Fruit fly (Drosophila melanogaster): ENCODE measurements around the gene Arl1.
A peak's percentile ranks its signal among the peaks of the same experiment; 100 is the strongest.

Arl1 gene

dm6 chr3L:15956448-15957010 is 26.4 kb upstream of the Arl1 start, which contains the start of gene elgi:
elgi (plus strand) TSS chr3L:15956550.
- TF ChIP-seq dac (GFP tag; optimal IDR thresholded peaks at IDR 0.05): peak; percentile 17
- TF ChIP-seq pdm3 (GFP tag; optimal IDR thresholded peaks at IDR 0.05): no peak
- TF ChIP-seq achi (GFP tag; optimal IDR thresholded peaks at IDR 0.05): peak; percentile 42
- peak; percentile 85 for TF ChIP-seq svp (GFP tag)
- TF ChIP-seq Eip78C (GFP tag): peak; percentile 76
- TF ChIP-seq lz (GFP tag; optimal IDR thresholded peaks at IDR 0.05): peak; percentile 68
- TF ChIP-seq CG15336 (GFP tag; IDR thresholded peaks at IDR 0.05): peak; percentile 41; the same call in 1 of the 2 replicates
- TF ChIP-seq Sox102F (GFP tag; optimal IDR thresholded peaks at IDR 0.05): peak; percentile 69
- peak; percentile 76 for TF ChIP-seq CG3919 (GFP tag; optimal IDR thresholded peaks at IDR 0.05)
- peak; percentile 76 for TF ChIP-seq topi (GFP tag; optimal IDR thresholded peaks at IDR 0.05)
- TF ChIP-seq Ets21C (GFP tag; optimal IDR thresholded peaks at IDR 0.05): peak; percentile 54
- TF ChIP-seq Sox14 (GFP tag; optimal IDR thresholded peaks at IDR 0.05): peak; percentile 69
- peak; percentile 78 for TF ChIP-seq esn (GFP tag; optimal IDR thresholded peaks at IDR 0.05)
- TF ChIP-seq Hr4 (GFP tag; optimal IDR thresholded peaks at IDR 0.05): no peak
- peak; percentile 10; the same call in 1 of the 3 replicates for TF ChIP-seq CG6163 (GFP tag; IDR thresholded peaks at IDR 0.05)
- peak; percentile 66 for TF ChIP-seq fkh (GFP tag; optimal IDR thresholded peaks at IDR 0.05)
- TF ChIP-seq CG8319 (GFP tag; optimal IDR thresholded peaks at IDR 0.05): peak; percentile 20
- no peak for TF ChIP-seq Eip93F (GFP tag; optimal IDR thresholded peaks at IDR 0.05)
- peak; percentile 36 for TF ChIP-seq Lpt (GFP tag; optimal IDR thresholded peaks at IDR 0.05)
- no peak for TF ChIP-seq Met (GFP tag; optimal IDR thresholded peaks at IDR 0.05)
- peak; percentile 1 for TF ChIP-seq CG6854 (GFP tag; optimal IDR thresholded peaks at IDR 0.05)
- peak; percentile 4 for TF ChIP-seq Blimp-1 (GFP tag; optimal IDR thresholded peaks at IDR 0.05)
- TF ChIP-seq CG1621 (tag; optimal IDR thresholded peaks at IDR 0.05): peak; percentile 16
- no peak for TF ChIP-seq CG16779 (tag; optimal IDR thresholded peaks at IDR 0.05)
- peak; percentile 37 for TF ChIP-seq CG8632 (GFP tag; optimal IDR thresholded peaks at IDR 0.05)
- TF ChIP-seq CG31627 (GFP tag; optimal IDR thresholded peaks at IDR 0.05): peak; percentile 73
- TF ChIP-seq Eip75B (GFP tag; optimal IDR thresholded peaks at IDR 0.05): peak; percentile 68
- TF ChIP-seq net (GFP tag; optimal IDR thresholded peaks at IDR 0.05): peak; percentile 53
- peak; percentile 5 for TF ChIP-seq spab (GFP tag; optimal IDR thresholded peaks at IDR 0.05)
- peak; percentile 61 for TF ChIP-seq acj6 (GFP tag; optimal IDR thresholded peaks at IDR 0.05)
- TF ChIP-seq Ets96B (tag; optimal IDR thresholded peaks at IDR 0.05): peak; percentile 24
- peak in 1 of 2 experiments; percentile 5 for TF ChIP-seq salr (GFP tag; optimal IDR thresholded peaks at IDR 0.05)
- TF ChIP-seq Smox (GFP tag; optimal IDR thresholded peaks at IDR 0.05): peak; percentile 64
- no peak for TF ChIP-seq OdsH (GFP tag; optimal IDR thresholded peaks at IDR 0.05)
- TF ChIP-seq CG11294 (GFP tag; IDR thresholded peaks at IDR 0.05): no peak
- TF ChIP-seq ss (GFP tag; optimal IDR thresholded peaks at IDR 0.05): peak in 1 of 2 experiments; percentile 56
- TF ChIP-seq dsx (GFP tag; optimal IDR thresholded peaks at IDR 0.05; ENCODE audit: poor library complexity, severe bottlenecking): no peak
- peak; percentile 66 for TF ChIP-seq cyc (GFP tag; optimal IDR thresholded peaks at IDR 0.05)
- TF ChIP-seq CG11762 (GFP tag; optimal IDR thresholded peaks at IDR 0.05; ENCODE audit: insufficient read depth): peak; percentile 16
- no peak for TF ChIP-seq CG9139 (GFP tag; optimal IDR thresholded peaks at IDR 0.05)
- peak; percentile 37; the same call in 1 of the 3 replicates for TF ChIP-seq eg (GFP tag; IDR thresholded peaks at IDR 0.05)
- TF ChIP-seq CG32006 (GFP tag; optimal IDR thresholded peaks at IDR 0.05): peak; percentile 46
- TF ChIP-seq vri (GFP tag; optimal IDR thresholded peaks at IDR 0.05): peak; percentile 71
- TF ChIP-seq CG34406 (GFP tag; optimal IDR thresholded peaks at IDR 0.05): peak; percentile 22
- TF ChIP-seq CG6792 (GFP tag; optimal IDR thresholded peaks at IDR 0.05): peak; percentile 39
- TF ChIP-seq CG3032 (tag; optimal IDR thresholded peaks at IDR 0.05): peak; percentile 34
- peak; percentile 26 for TF ChIP-seq CG10631 (GFP tag; optimal IDR thresholded peaks at IDR 0.05)
- no peak for TF ChIP-seq CG6276 (GFP tag; optimal IDR thresholded peaks at IDR 0.05)
- TF ChIP-seq Sox15 (GFP tag; optimal IDR thresholded peaks at IDR 0.05): peak; percentile 3
- no peak for TF ChIP-seq CG11902 (GFP tag; optimal IDR thresholded peaks at IDR 0.05)
- no peak for TF ChIP-seq fd59A (GFP tag; optimal IDR thresholded peaks at IDR 0.05)

Measured in whole organism, prepupa.